Worm (Caenorhabditis elegans) whole organism, L4/young adult: ENCODE measurements around the gene F58A6.1.

Experiments
- W03F9.2 ChIP-seq: fragments of 150-350 bp; optimal IDR thresholded peaks from 2 replicates; lab custom pipeline; 2014; ENCODE audit warnings: missing biosample characterization, missing genetic modification characterization
- dao-5 ChIP-seq: sonication (generic microtip); optimal IDR thresholded peaks from 2 replicates; lab custom pipeline; 2016; ENCODE audit warnings: missing genotype, missing genetic modification characterization, moderate library complexity, missing compliant biosample characterization
- him-1 ChIP-seq: sonication (generic microtip); optimal IDR thresholded peaks from 2 replicates; lab custom pipeline; 2016; ENCODE audit warnings: missing genotype, missing genetic modification reagents, missing genetic modification characterization, missing compliant biosample characterization

ce11 chrII:5186870-5187269, 44.2 kb downstream of the F58A6.1 start:
- TF ChIP-seq him-1 (tag; lab: Kevin White, UChicago) (no peak), W03F9.2 (tag; lab: Kevin White, UChicago) (no peak), dao-5 (tag; lab: Kevin White, UChicago) (no peak)
